Worm (Caenorhabditis elegans) whole organism, L1 larva: ENCODE data around the gene F57F5.3.

Experiments used
- C34B4.2 ChIP-seq: sonication (generic microtip); optimal IDR thresholded peaks from 2 replicates; lab custom pipeline; 2017; ENCODE audit warnings: mild to moderate bottlenecking, missing genetic modification characterization, missing compliant biosample characterization
- blmp-1 ChIP-seq: fragments of 150-350 bp; optimal IDR thresholded peaks from 2 replicates; lab custom pipeline; 2014; ENCODE audit warnings: missing biosample characterization, missing genetic modification characterization
- ceh-8 ChIP-seq: fragments of 200-800 bp; sonication (Bioruptor generic); optimal IDR thresholded peaks from 2 replicates; lab custom pipeline; 2018; ENCODE audit warnings: mild to moderate bottlenecking, missing genetic modification characterization, moderate library complexity, missing compliant biosample characterization
- ceh-82 ChIP-seq, 3 experiments: fragments of 150-350 bp in 1 of 3; sonication (generic microtip) in 2 of 3; optimal IDR thresholded peaks; 2 replicates each; lab custom pipeline; 2014 to 2017; ENCODE audit warnings: missing biosample characterization in 3 of 3, missing genetic modification characterization in 3 of 3
- ceh-90 ChIP-seq: sonication (generic microtip); optimal IDR thresholded peaks from 2 replicates; lab custom pipeline; 2016; ENCODE audit warnings: missing genetic modification characterization, missing compliant biosample characterization
- efl-1 ChIP-seq, 4 experiments: fragments of 150-350 bp; optimal IDR thresholded peaks in 3 of 4; peaks in 1 of 4; 1 replicate in 1 of 4; 2 replicates in 3 of 4; lab custom pipeline; 2014; ENCODE audit warnings: missing biosample characterization in 2 of 4, missing genetic modification characterization in 2 of 4, missing genetic modification reagents in 2 of 4
- fkh-10 ChIP-seq: sonication (generic microtip); optimal IDR thresholded peaks from 2 replicates; lab custom pipeline; 2017; ENCODE audit warnings: missing biosample characterization, missing genetic modification reagents, missing genetic modification characterization
- fos-1 ChIP-seq: fragments of 150-350 bp; optimal IDR thresholded peaks from 2 replicates; lab custom pipeline; 2014; ENCODE audit warnings: missing biosample characterization, missing genetic modification characterization
- hlh-4 ChIP-seq: sonication (generic microtip); optimal IDR thresholded peaks from 2 replicates; lab custom pipeline; 2016; ENCODE audit warnings: mild to moderate bottlenecking, missing genetic modification characterization, missing compliant biosample characterization
- hpl-2 ChIP-seq: fragments of 150-350 bp; optimal IDR thresholded peaks from 2 replicates; lab custom pipeline; 2014; ENCODE audit warnings: missing biosample characterization, missing genetic modification reagents, missing genetic modification characterization
- isw-1 ChIP-seq: fragments of 200-800 bp; sonication (Bioruptor generic); IDR thresholded peaks from 2 replicates; pipeline ENCODE4 v1.3.6; 2022; ENCODE audit warnings: missing genetic modification characterization, missing compliant biosample characterization
- lin-14 ChIP-seq: fragments of 200-800 bp; sonication (Bioruptor generic); optimal IDR thresholded peaks from 2 replicates; lab custom pipeline; 2018; ENCODE audit warnings: mild to moderate bottlenecking, missing genetic modification characterization, moderate library complexity, missing compliant biosample characterization
- mab-9 ChIP-seq: fragments of 200-800 bp; sonication (Bioruptor generic); IDR thresholded peaks from 2 replicates; pipeline ENCODE4 v1.3.6; 2022; ENCODE audit warnings: missing genetic modification reagents, missing genetic modification characterization, missing compliant biosample characterization
- mef-2 ChIP-seq: fragments of 150-350 bp; optimal IDR thresholded peaks from 2 replicates; lab custom pipeline; 2014; ENCODE audit warnings: missing biosample characterization, missing genetic modification characterization
- nhr-28 ChIP-seq: fragments of 150-350 bp; optimal IDR thresholded peaks from 2 replicates; lab custom pipeline; 2014; ENCODE audit warnings: missing biosample characterization, missing genetic modification characterization
- nhr-47 ChIP-seq: sonication (generic microtip); optimal IDR thresholded peaks from 2 replicates; lab custom pipeline; 2016; ENCODE audit warnings: mild to moderate bottlenecking, missing genetic modification characterization, moderate library complexity, missing compliant biosample characterization
- nhr-71 ChIP-seq: sonication (generic microtip); optimal IDR thresholded peaks from 2 replicates; lab custom pipeline; 2016; ENCODE audit warnings: mild to moderate bottlenecking, missing genetic modification characterization, moderate library complexity, missing compliant biosample characterization
- pax-3 ChIP-seq: fragments of 200-800 bp; sonication (Bioruptor generic); optimal IDR thresholded peaks from 2 replicates; lab custom pipeline; 2018; ENCODE audit warnings: mild to moderate bottlenecking, missing genetic modification characterization, moderate library complexity, missing compliant biosample characterization
- skn-1 ChIP-seq: fragments of 150-350 bp; optimal IDR thresholded peaks from 2 replicates; lab custom pipeline; 2014; ENCODE audit warnings: missing biosample characterization, missing genetic modification characterization
- sup-37 ChIP-seq: fragments of 200-800 bp; sonication (Bioruptor generic); optimal IDR thresholded peaks from 2 replicates; lab custom pipeline; 2018; ENCODE audit warnings: mild to moderate bottlenecking, missing genetic modification characterization, missing compliant biosample characterization
- unc-30 ChIP-seq: sonication (generic microtip); optimal IDR thresholded peaks from 2 replicates; lab custom pipeline; 2017; ENCODE audit warnings: missing biosample characterization, missing genetic modification characterization
- zag-1 ChIP-seq: fragments of 150-350 bp; optimal IDR thresholded peaks from 2 replicates; lab custom pipeline; 2014; ENCODE audit warnings: missing biosample characterization, missing genetic modification characterization
- ztf-4 ChIP-seq: fragments of 150-350 bp; optimal IDR thresholded peaks from 2 replicates; lab custom pipeline; 2014; ENCODE audit warnings: missing biosample characterization, missing genetic modification characterization

F57F5.3 gene

ce11 chrV:11960831-11961190, 45.6 kb downstream of the F57F5.3 start:
- TF ChIP-seq C34B4.2 (no peak), fos-1 (tag; lab: Kevin White, UChicago) (no peak), ceh-82 (tag; optimal IDR thresholded peaks at IDR 0.05; lab: Kevin White, UChicago) (no peak), nhr-28 (tag; lab: Kevin White, UChicago) (no peak), nhr-47 (no peak), fkh-10 (GFP tag; lab: Kevin White, UChicago) (peak; percentile 37), nhr-71 (tag; lab: Kevin White, UChicago) (no peak), zag-1 (tag; lab: Kevin White, UChicago) (no peak), unc-30 (tag; lab: Kevin White, UChicago) (no peak), isw-1 (GFP tag; lab: Robert Waterston, UW) (no peak), efl-1 (optimal IDR thresholded peaks at IDR 0.05; lab: Kevin White, UChicago) (no peak), efl-1 (GFP tag; optimal IDR thresholded peaks at IDR 0.05 in 1 of 2; lab: Kevin White, UChicago) (peak in 1 of 2 experiments; percentile 20), mab-9 (GFP tag; lab: Robert Waterston, UW) (no peak), skn-1 (tag; lab: Kevin White, UChicago) (no peak), ztf-4 (no peak)

- TF ChIP-seq efl-1 (optimal IDR thresholded peaks at IDR 0.05; lab: Kevin White, UChicago) (no peak), efl-1 (GFP tag; optimal IDR thresholded peaks at IDR 0.05 in 1 of 2; lab: Kevin White, UChicago) (peak in 1 of 2 experiments; percentile 53), ceh-8 (GFP tag; lab: Kevin White, UChicago) (no peak), hpl-2 (GFP tag; lab: Kevin White, UChicago) (no peak), pax-3 (tag; lab: Kevin White, UChicago) (no peak), nhr-28 (tag; lab: Kevin White, UChicago) (no peak), ztf-4 (no peak)
These were observed 46.1 kb downstream of the F57F5.3 start for ce11 chrV:11960084-11960830.

- TF ChIP-seq ztf-4: no peak
- TF ChIP-seq efl-1 (optimal IDR thresholded peaks at IDR 0.05; lab: Kevin White, UChicago): no peak
- peak in 1 of 2 experiments; percentile 82 for TF ChIP-seq efl-1 (GFP tag; optimal IDR thresholded peaks at IDR 0.05 in 1 of 2; lab: Kevin White, UChicago)
- TF ChIP-seq ceh-90 (tag; lab: Kevin White, UChicago): no peak
- peak; percentile 33 for TF ChIP-seq lin-14 (GFP tag; lab: Kevin White, UChicago)
These were observed 47.8 kb downstream of the F57F5.3 start, which contains the start of gene F58H1.5 for ce11 chrV:11958343-11959291. TSS of gene F58H1.5 (plus strand) at chrV:11958393.

ce11 chrV:11955617-11956016, 50.8 kb downstream of the F57F5.3 start:
- TF ChIP-seq blmp-1 (tag; lab: Kevin White, UChicago): no peak
- no peak for TF ChIP-seq mef-2 (tag; lab: Kevin White, UChicago)
- no peak for TF ChIP-seq hlh-4
- TF ChIP-seq sup-37 (GFP tag; lab: Kevin White, UChicago): no peak
- no peak for TF ChIP-seq ztf-4
